Fruit fly (Drosophila melanogaster) whole organism, embryonic: ENCODE data around the gene anchor.

Experiments
- B-H1 ChIP-seq: fragments of 200-800 bp; sonication (Bioruptor generic); IDR thresholded peaks from 3 replicates; pipeline ENCODE4 v1.3.6; 2022; ENCODE audit warnings: missing biosample characterization, missing genetic modification characterization
- CG1024 ChIP-seq: fragments of 200-800 bp; sonication (Bioruptor generic); IDR thresholded peaks from 2 replicates; pipeline ENCODE4 v1.3.6; 2022; ENCODE audit warnings: missing biosample characterization, missing genetic modification characterization
- CG10267 ChIP-seq: fragments of 200-800 bp; sonication (Bioruptor generic); optimal IDR thresholded peaks from 2 replicates; lab custom pipeline; 2018; ENCODE audit warnings: missing biosample characterization, mild to moderate bottlenecking, missing genetic modification characterization, moderate library complexity
- CG11093 ChIP-seq: fragments of 200-800 bp; sonication (Bioruptor generic); IDR thresholded peaks from 3 replicates; pipeline ENCODE4 v1.3.6; 2022; ENCODE audit warnings: missing biosample characterization, missing genetic modification characterization
- CG11560 ChIP-seq: fragments of 200-800 bp; sonication (Bioruptor generic); IDR thresholded peaks from 3 replicates; pipeline ENCODE4 v1.3.6; 2022; ENCODE audit warnings: missing biosample characterization, missing genetic modification characterization
- CG12155 ChIP-seq: fragments of 200-800 bp; sonication (Bioruptor generic); optimal IDR thresholded peaks from 3 replicates; lab custom pipeline; 2016; ENCODE audit warnings: missing biosample characterization, missing genetic modification characterization
- CG1233 ChIP-seq: fragments of 200-800 bp; sonication (Bioruptor generic); optimal IDR thresholded peaks from 4 replicates; lab custom pipeline; 2018; ENCODE audit warnings: missing biosample characterization, mild to moderate bottlenecking, missing genetic modification characterization
- CG12769 ChIP-seq: fragments of 200-800 bp; sonication (Bioruptor generic); optimal IDR thresholded peaks from 2 replicates; lab custom pipeline; 2019; ENCODE audit warnings: missing biosample characterization, mild to moderate bottlenecking, missing genetic modification characterization, moderate library complexity
- CG13894 ChIP-seq: fragments of 200-800 bp; sonication (Bioruptor generic); optimal IDR thresholded peaks from 3 replicates; lab custom pipeline; 2018; ENCODE audit warnings: missing biosample characterization, mild to moderate bottlenecking, missing genetic modification characterization, moderate library complexity
- CG15073 ChIP-seq: fragments of 200-800 bp; sonication (Bioruptor generic); optimal IDR thresholded peaks from 2 replicates; lab custom pipeline; 2016; ENCODE audit warnings: missing biosample characterization, missing genetic modification characterization
- CG15269 ChIP-seq: fragments of 200-800 bp; sonication (Bioruptor generic); optimal IDR thresholded peaks from 2 replicates; lab custom pipeline; 2018; ENCODE audit warnings: missing biosample characterization, mild to moderate bottlenecking, missing genetic modification characterization, moderate library complexity
- CG15601 ChIP-seq: fragments of 200-800 bp; sonication (Bioruptor generic); optimal IDR thresholded peaks from 3 replicates; lab custom pipeline; 2019; ENCODE audit warnings: missing biosample characterization, mild to moderate bottlenecking, missing genetic modification characterization, moderate library complexity
- CG16813 ChIP-seq: fragments of 200-800 bp; sonication (Bioruptor generic); IDR thresholded peaks from 3 replicates; pipeline ENCODE4 v1.3.6; 2022; ENCODE audit warnings: missing biosample characterization, missing genetic modification characterization; ENCODE audit not compliant: partially characterized antibody
- CG17186 ChIP-seq: fragments of 200-800 bp; sonication (Bioruptor generic); optimal IDR thresholded peaks from 3 replicates; lab custom pipeline; 2017; ENCODE audit warnings: missing biosample characterization, missing genetic modification reagents, missing genetic modification characterization
- CG17359 ChIP-seq: fragments of 200-800 bp; sonication (Bioruptor generic); optimal IDR thresholded peaks from 3 replicates; lab custom pipeline; 2018; ENCODE audit warnings: missing biosample characterization, mild to moderate bottlenecking, missing genetic modification characterization, moderate library complexity
- CG18011 ChIP-seq: fragments of 200-800 bp; sonication (Bioruptor generic); optimal IDR thresholded peaks from 2 replicates; lab custom pipeline; 2017; ENCODE audit warnings: missing biosample characterization, missing genetic modification characterization, mild to moderate bottlenecking, moderate library complexity, missing genotype
- CG31224 ChIP-seq: fragments of 200-800 bp; sonication (Bioruptor generic); IDR thresholded peaks from 2 replicates; pipeline ENCODE4 v1.3.6; 2022; ENCODE audit warnings: missing biosample characterization, missing genetic modification characterization
- CG3995 ChIP-seq: fragments of 200-800 bp; sonication (Bioruptor generic); optimal IDR thresholded peaks from 3 replicates; lab custom pipeline; 2016; ENCODE audit warnings: missing biosample characterization, missing genetic modification characterization
- CG4707 ChIP-seq: fragments of 200-800 bp; sonication (Bioruptor generic); optimal IDR thresholded peaks from 2 replicates; lab custom pipeline; 2018; ENCODE audit warnings: missing biosample characterization, mild to moderate bottlenecking, missing genetic modification characterization, moderate library complexity
- CG6272 ChIP-seq: fragments of 200-800 bp; sonication (Bioruptor generic); IDR thresholded peaks from 2 replicates; pipeline ENCODE4 v1.3.6; 2022; ENCODE audit warnings: missing biosample characterization, missing genetic modification characterization
- CG7357 ChIP-seq: fragments of 200-800 bp; sonication (Bioruptor generic); IDR thresholded peaks from 3 replicates; pipeline ENCODE4 v1.3.6; 2022; ENCODE audit warnings: missing biosample characterization, missing genetic modification characterization
- CG7928 ChIP-seq: fragments of 200-800 bp; sonication (Bioruptor generic); optimal IDR thresholded peaks from 2 replicates; lab custom pipeline; 2017; ENCODE audit warnings: missing biosample characterization, mild to moderate bottlenecking, missing genetic modification characterization
- CG8089 ChIP-seq: fragments of 200-800 bp; sonication (Bioruptor generic); optimal IDR thresholded peaks from 3 replicates; lab custom pipeline; 2016; ENCODE audit warnings: missing biosample characterization, missing genetic modification characterization
- CG9215 ChIP-seq: fragments of 200-800 bp; sonication (Bioruptor generic); IDR thresholded peaks from 2 replicates; pipeline ENCODE4 v1.3.6; 2022; ENCODE audit warnings: missing biosample characterization, missing genetic modification characterization
- CG9876 ChIP-seq: fragments of 200-800 bp; sonication (Bioruptor generic); optimal IDR thresholded peaks from 2 replicates; lab custom pipeline; 2016; ENCODE audit warnings: missing biosample characterization, missing genetic modification characterization
- Fer2 ChIP-seq: fragments of 200-800 bp; sonication (Bioruptor generic); optimal IDR thresholded peaks from 2 replicates; lab custom pipeline; 2018; ENCODE audit warnings: missing biosample characterization, mild to moderate bottlenecking, missing genetic modification characterization, moderate library complexity
- HLH4C ChIP-seq: fragments of 200-800 bp; sonication (Bioruptor generic); IDR thresholded peaks from 3 replicates; pipeline ENCODE4 v1.3.6; 2022; ENCODE audit warnings: missing biosample characterization, missing genetic modification characterization; ENCODE audit not compliant: partially characterized antibody
- Oli ChIP-seq: fragments of 200-800 bp; sonication (Bioruptor generic); optimal IDR thresholded peaks from 2 replicates; lab custom pipeline; 2018; ENCODE audit warnings: missing biosample characterization, mild to moderate bottlenecking, missing genetic modification characterization, moderate library complexity
- Opbp ChIP-seq: fragments of 200-800 bp; sonication (Bioruptor generic); IDR thresholded peaks from 3 replicates; pipeline ENCODE4 v1.3.6; 2022; ENCODE audit warnings: missing biosample characterization, missing genetic modification characterization; ENCODE audit not compliant: partially characterized antibody
- Ravus ChIP-seq: fragments of 200-800 bp; sonication (Bioruptor generic); IDR thresholded peaks from 2 replicates; pipeline ENCODE4 v1.3.6; 2022; ENCODE audit warnings: missing biosample characterization, missing genetic modification characterization
- Six4 ChIP-seq: fragments of 200-800 bp; sonication (Bioruptor generic); optimal IDR thresholded peaks from 2 replicates; lab custom pipeline; 2016; ENCODE audit warnings: missing biosample characterization, missing genetic modification characterization
- Sox102F ChIP-seq: fragments of 200-800 bp; sonication (Bioruptor generic); optimal IDR thresholded peaks from 2 replicates; lab custom pipeline; 2018; ENCODE audit warnings: missing biosample characterization, mild to moderate bottlenecking, missing genetic modification characterization, moderate library complexity
- ase ChIP-seq: fragments of 200-800 bp; sonication (Bioruptor generic); IDR thresholded peaks from 3 replicates; pipeline ENCODE4 v1.3.6; 2022; ENCODE audit warnings: missing biosample characterization, missing genetic modification characterization
- bcd ChIP-seq: fragments of 200-800 bp; sonication (Bioruptor generic); optimal IDR thresholded peaks from 2 replicates; lab custom pipeline; 2017; ENCODE audit warnings: missing biosample characterization, mild to moderate bottlenecking, missing genetic modification characterization
- bigmax ChIP-seq: fragments of 200-800 bp; sonication (Bioruptor generic); optimal IDR thresholded peaks from 2 replicates; lab custom pipeline; 2018; ENCODE audit warnings: missing biosample characterization, mild to moderate bottlenecking, missing genetic modification characterization
- ci ChIP-seq: fragments of 200-800 bp; sonication (Bioruptor generic); IDR thresholded peaks from 3 replicates; pipeline ENCODE4 v1.3.6; 2022; ENCODE audit warnings: missing biosample characterization, missing genetic modification characterization
- croc ChIP-seq: fragments of 200-800 bp; sonication (Bioruptor generic); conservative IDR thresholded peaks from 3 replicates; pipeline ENCODE4 v1.3.6; 2022; ENCODE audit warnings: missing biosample characterization, missing genetic modification characterization
- eve ChIP-seq, 2 experiments: fragments of >200 bp; optimal IDR thresholded peaks; 2 replicates each; lab custom pipeline; 2017; ENCODE audit warnings: missing biosample characterization in 2 of 2, missing genetic modification characterization in 2 of 2
- fd102C ChIP-seq: fragments of 200-800 bp; sonication (Bioruptor generic); optimal IDR thresholded peaks from 2 replicates; lab custom pipeline; 2018; ENCODE audit warnings: missing biosample characterization, mild to moderate bottlenecking, missing genetic modification characterization, moderate library complexity
- gfzf ChIP-seq: fragments of 200-800 bp; sonication (Bioruptor generic); optimal IDR thresholded peaks from 2 replicates; lab custom pipeline; 2016; ENCODE audit warnings: missing biosample characterization, mild to moderate bottlenecking, missing genetic modification characterization, moderate library complexity
- jigr1 ChIP-seq: fragments of 200-800 bp; sonication (Bioruptor generic); IDR thresholded peaks from 3 replicates; pipeline ENCODE4 v1.3.6; 2022; ENCODE audit warnings: missing biosample characterization, missing genetic modification characterization
- ken ChIP-seq: fragments of 200-800 bp; sonication (Bioruptor generic); IDR thresholded peaks from 3 replicates; pipeline ENCODE4 v1.3.6; 2022; ENCODE audit warnings: missing biosample characterization, missing genetic modification characterization
- mam ChIP-seq: fragments of 200-800 bp; sonication (Bioruptor generic); optimal IDR thresholded peaks from 3 replicates; lab custom pipeline; 2016; ENCODE audit warnings: missing biosample characterization, missing genetic modification characterization
- onecut ChIP-seq: fragments of 200-800 bp; sonication (Bioruptor generic); IDR thresholded peaks from 2 replicates; pipeline ENCODE4 v1.3.6; 2022; ENCODE audit warnings: missing biosample characterization, missing genetic modification characterization
- ranshi ChIP-seq: fragments of 200-800 bp; sonication (Bioruptor generic); IDR thresholded peaks from 2 replicates; pipeline ENCODE4 v1.3.6; 2022; ENCODE audit warnings: missing biosample characterization, missing genetic modification characterization
- run ChIP-seq: fragments of 200-800 bp; sonication (Bioruptor generic); optimal IDR thresholded peaks from 3 replicates; lab custom pipeline; 2018; ENCODE audit warnings: missing biosample characterization, mild to moderate bottlenecking, missing genetic modification characterization
- sr ChIP-seq: fragments of 200-800 bp; sonication (Bioruptor generic); IDR thresholded peaks from 3 replicates; pipeline ENCODE4 v1.3.6; 2022; ENCODE audit warnings: missing biosample characterization, missing genetic modification characterization
- tup ChIP-seq: fragments of 200-800 bp; sonication (Bioruptor generic); optimal IDR thresholded peaks from 2 replicates; lab custom pipeline; 2016; ENCODE audit warnings: missing biosample characterization, mild to moderate bottlenecking, missing genetic modification characterization, moderate library complexity
- usp ChIP-seq: fragments of >200 bp; optimal IDR thresholded peaks from 2 replicates; lab custom pipeline; 2017; ENCODE audit warnings: missing biosample characterization, missing genetic modification characterization

anchor gene

dm6 chr3L:17652878-17653700 is 31.5 kb downstream of the anchor start (continued):
- TF ChIP-seq CG12155 (GFP tag; lab: Kevin White, UChicago) = no peak
- no peak for TF ChIP-seq tup (GFP tag; lab: Kevin White, UChicago)
- peak; percentile 39; the same call in 1 of the 2 replicates for TF ChIP-seq CG31224
- peak; percentile 30; the same call in 1 of the 2 replicates for TF ChIP-seq CG9215 (GFP tag; lab: Robert Waterston, UW)
- peak; percentile 81 for TF ChIP-seq bcd
- no peak for TF ChIP-seq HLH4C (GFP tag; lab: Robert Waterston, UW)
- TF ChIP-seq sr (GFP tag; lab: Robert Waterston, UW) = peak; percentile 69; the same call in 2 of the 3 replicates
- no peak for TF ChIP-seq CG4707 (GFP tag; lab: Kevin White, UChicago)
- TF ChIP-seq CG12769 (tag; lab: Kevin White, UChicago) = peak; percentile 66
- no peak for TF ChIP-seq CG15269 (tag; lab: Kevin White, UChicago)
- TF ChIP-seq Ravus (GFP tag; lab: Robert Waterston, UW) = no peak
- TF ChIP-seq CG10267 (tag; lab: Kevin White, UChicago) = no peak
- no peak for TF ChIP-seq croc (GFP tag; lab: Robert Waterston, UW)
- TF ChIP-seq Opbp (GFP tag; lab: Robert Waterston, UW) = no peak
- TF ChIP-seq ranshi = peak; percentile 69; the same call in 1 of the 2 replicates
- TF ChIP-seq CG7928 (GFP tag; lab: Kevin White, UChicago) = peak; percentile 52
- TF ChIP-seq CG6272 = no peak
- TF ChIP-seq CG8089 = no peak
- peak; percentile 2 for TF ChIP-seq CG1233 (GFP tag; lab: Kevin White, UChicago)
- TF ChIP-seq Fer2 (tag; lab: Kevin White, UChicago) = no peak
- no peak for TF ChIP-seq onecut (GFP tag; lab: Robert Waterston, UW)
- TF ChIP-seq CG3995 (GFP tag; lab: Kevin White, UChicago) = no peak
- no peak for TF ChIP-seq CG9876
- TF ChIP-seq Six4 (GFP tag; lab: Kevin White, UChicago) = peak; percentile 13
- TF ChIP-seq ci (GFP tag; lab: Robert Waterston, UW) = peak; percentile 19; the same call in 1 of the 3 replicates
- TF ChIP-seq Sox102F (GFP tag; lab: Kevin White, UChicago) = peak; percentile 60
- TF ChIP-seq CG7357 (GFP tag; lab: Robert Waterston, UW) = 0 out of 3 replicates have a peak, but pooled peaks have one; percentile 6
- TF ChIP-seq fd102C (GFP tag; lab: Kevin White, UChicago) = no peak
- no peak for TF ChIP-seq bigmax (GFP tag; lab: Kevin White, UChicago)
- no peak for TF ChIP-seq CG16813
- TF ChIP-seq usp = no peak
- TF ChIP-seq CG17186 (GFP tag; lab: Kevin White, UChicago) = no peak
- TF ChIP-seq CG15073 (GFP tag; lab: Kevin White, UChicago) = no peak
- TF ChIP-seq ase = peak; percentile 55; the same call in 2 of the 3 replicates
- TF ChIP-seq jigr1 = no peak
- TF ChIP-seq CG18011 (GFP tag; lab: Kevin White, UChicago) = no peak
- TF ChIP-seq mam (GFP tag; lab: Kevin White, UChicago) = peak; percentile 64
- peak; percentile 68; the same call in 1 of the 3 replicates for TF ChIP-seq CG11093
- TF ChIP-seq run (tag; lab: Kevin White, UChicago) = no peak
- no peak for TF ChIP-seq eve (GFP tag; optimal IDR thresholded peaks at IDR 0.05; lab: Kevin White, UChicago)
- no peak for TF ChIP-seq Oli
- TF ChIP-seq CG13894 = peak; percentile 59
- peak; percentile 77 for TF ChIP-seq CG1024 (GFP tag; lab: Robert Waterston, UW)
- TF ChIP-seq CG11560 = no peak
- TF ChIP-seq B-H1 = peak; percentile 52; the same call in 1 of the 3 replicates
- no peak for TF ChIP-seq gfzf (GFP tag; lab: Kevin White, UChicago)
- peak; percentile 12 for TF ChIP-seq CG15601
- TF ChIP-seq CG17359 (tag; lab: Kevin White, UChicago) = peak; percentile 47
- no peak for TF ChIP-seq ken
